Fruit fly (Drosophila melanogaster): ENCODE results near the gene CG3808.

Gene CG3808

dm6 chr3L:19024800-19025199 lies 24.4 kb upstream of the CG3808 start (continued):
- TF ChIP-seq HmgD (GFP tag; optimal IDR thresholded peaks at IDR 0.05): peak; percentile 29
- TF ChIP-seq peb (GFP tag; IDR thresholded peaks at IDR 0.05): peak; percentile 62; the same call in 1 of the 2 replicates
- TF ChIP-seq p53 (GFP tag; optimal IDR thresholded peaks at IDR 0.05): no peak
- peak; percentile 59; the same call in 1 of the 3 replicates for TF ChIP-seq CG7357 (GFP tag; IDR thresholded peaks at IDR 0.05)
- no peak for TF ChIP-seq Dll (GFP tag; IDR thresholded peaks at IDR 0.05; ENCODE audit: partially characterized antibody)
- TF ChIP-seq sima (GFP tag; optimal IDR thresholded peaks at IDR 0.05): no peak
- TF ChIP-seq Elba2 (GFP tag; optimal IDR thresholded peaks at IDR 0.05): no peak
- TF ChIP-seq CG13624 (GFP tag; optimal IDR thresholded peaks at IDR 0.05): peak; percentile 63
- TF ChIP-seq prd (optimal IDR thresholded peaks at IDR 0.05): no peak
- peak; percentile 91 for TF ChIP-seq prd (GFP tag; IDR thresholded peaks at IDR 0.05)
- TF ChIP-seq corto (GFP tag; optimal IDR thresholded peaks at IDR 0.05): no peak
- TF ChIP-seq vvl (GFP tag; IDR thresholded peaks at IDR 0.05): peak; percentile 92
- TF ChIP-seq CG31224 (GFP tag; IDR thresholded peaks at IDR 0.05): no peak
- TF ChIP-seq knrl (GFP tag; IDR thresholded peaks at IDR 0.05; ENCODE audit: partially characterized antibody): no peak
- no peak for TF ChIP-seq emc (GFP tag; optimal IDR thresholded peaks at IDR 0.05)
- TF ChIP-seq CG9797 (GFP tag; optimal IDR thresholded peaks at IDR 0.05): no peak
- no peak for TF ChIP-seq crol (GFP tag; IDR thresholded peaks at IDR 0.05)
- peak; percentile 73 for TF ChIP-seq trem (tag; optimal IDR thresholded peaks at IDR 0.05)
- peak; percentile 52 for TF ChIP-seq Six4 (GFP tag; optimal IDR thresholded peaks at IDR 0.05)
- TF ChIP-seq lilli (GFP tag; optimal IDR thresholded peaks at IDR 0.05): peak; percentile 66
- peak; percentile 80 for TF ChIP-seq Asciz (GFP tag; optimal IDR thresholded peaks at IDR 0.05)
- peak; percentile 83 for TF ChIP-seq CG6254 (GFP tag; optimal IDR thresholded peaks at IDR 0.05)
- peak; percentile 7 for TF ChIP-seq en (GFP tag; optimal IDR thresholded peaks at IDR 0.05)
- peak; percentile 71 for TF ChIP-seq ind (GFP tag; optimal IDR thresholded peaks at IDR 0.05)
- TF ChIP-seq CG9932 (GFP tag; IDR thresholded peaks at IDR 0.05): 0 out of 2 replicates have a peak, but pooled peaks have one; percentile 36
- TF ChIP-seq Poxn (GFP tag; IDR thresholded peaks at IDR 0.05): no peak
- peak; percentile 25 for TF ChIP-seq CG12299 (tag; optimal IDR thresholded peaks at IDR 0.05)
- TF ChIP-seq zfh1 (GFP tag; IDR thresholded peaks at IDR 0.05): peak; percentile 93
- TF ChIP-seq CG2116 (GFP tag; optimal IDR thresholded peaks at IDR 0.05): peak; percentile 24
- TF ChIP-seq Fer2 (tag; optimal IDR thresholded peaks at IDR 0.05): no peak
- TF ChIP-seq gfzf (GFP tag; optimal IDR thresholded peaks at IDR 0.05): no peak
- peak; percentile 18 for TF ChIP-seq crc (GFP tag; optimal IDR thresholded peaks at IDR 0.05)
- TF ChIP-seq CG4854 (GFP tag; optimal IDR thresholded peaks at IDR 0.05): no peak
- TF ChIP-seq CG8765 (GFP tag; IDR thresholded peaks at IDR 0.05): peak; percentile 81
- TF ChIP-seq CG4404 (GFP tag; IDR thresholded peaks at IDR 0.05): peak; percentile 81
- TF ChIP-seq CG4820 (GFP tag; optimal IDR thresholded peaks at IDR 0.05): peak; percentile 89
- 0 out of 2 replicates have a peak, but pooled peaks have one; percentile 13 for TF ChIP-seq Taf1 (GFP tag; IDR thresholded peaks at IDR 0.05)
- TF ChIP-seq grau (tag; optimal IDR thresholded peaks at IDR 0.05): peak; percentile 71
- TF ChIP-seq CrebB (tag; optimal IDR thresholded peaks at IDR 0.05): peak; percentile 39
- TF ChIP-seq CG7745 (tag; optimal IDR thresholded peaks at IDR 0.05): no peak
- no peak for TF ChIP-seq aop (GFP tag; IDR thresholded peaks at IDR 0.05)
- no peak for TF ChIP-seq salm (tag; optimal IDR thresholded peaks at IDR 0.05)
- peak; percentile 53; the same call in 1 of the 3 replicates for TF ChIP-seq CG11560 (tag; IDR thresholded peaks at IDR 0.05)
- TF ChIP-seq mirr (GFP tag; optimal IDR thresholded peaks at IDR 0.05): no peak
- 0 out of 3 replicates have a peak, but pooled peaks have one; percentile 29 for TF ChIP-seq Aef1 (GFP tag; IDR thresholded peaks at IDR 0.05)
- peak; percentile 34 for TF ChIP-seq Bteb2 (GFP tag; optimal IDR thresholded peaks at IDR 0.05)
- peak; percentile 62 for TF ChIP-seq eyg (GFP tag; optimal IDR thresholded peaks at IDR 0.05)
- TF ChIP-seq Adf1 (GFP tag; IDR thresholded peaks at IDR 0.05): no peak
- TF ChIP-seq sens (GFP tag): peak; percentile 98
- peak; percentile 61 for TF ChIP-seq CG8359 (GFP tag; optimal IDR thresholded peaks at IDR 0.05; ENCODE audit: borderline replicate concordance)
- TF ChIP-seq Gsc (GFP tag; IDR thresholded peaks at IDR 0.05): 0 out of 2 replicates have a peak, but pooled peaks have one; percentile 29
- TF ChIP-seq Mrtf (GFP tag; IDR thresholded peaks at IDR 0.05): peak; percentile 82
